Worm (Caenorhabditis elegans) whole organism, midembryonic: ENCODE measurements around the gene fbxb-74.
A peak's percentile ranks its signal among the peaks of the same experiment; 100 is the strongest.

Experiments used
- T22C8.4 ChIP-seq: fragments of 200-800 bp; sonication (Bioruptor generic); IDR thresholded peaks from 2 replicates; pipeline ENCODE4 v1.3.6; 2022; ENCODE audit warnings: missing genetic modification characterization, missing compliant biosample characterization
- cog-1 ChIP-seq: sonication (generic microtip); optimal IDR thresholded peaks from 2 replicates; lab custom pipeline; 2016; ENCODE audit warnings: missing genetic modification characterization, missing compliant biosample characterization
- flt-1 ChIP-seq: fragments of 200-800 bp; sonication (Bioruptor generic); IDR thresholded peaks from 2 replicates; pipeline ENCODE4 v1.3.6; 2022; ENCODE audit warnings: missing genetic modification characterization, missing compliant biosample characterization
- klf-2 ChIP-seq: fragments of 200-800 bp; sonication (Bioruptor generic); conservative IDR thresholded peaks from 2 replicates; pipeline ENCODE4 v1.3.6; 2022; ENCODE audit warnings: missing genetic modification reagents, missing genetic modification characterization, missing compliant biosample characterization
- med-1 ChIP-seq: sonication (generic microtip); optimal IDR thresholded peaks from 2 replicates; lab custom pipeline; 2017; ENCODE audit warnings: missing genetic modification characterization, mild to moderate bottlenecking, missing compliant biosample characterization, antibody characterized with exemption, missing genetic modification reagents; ENCODE audit not compliant: insufficient read depth
- ref-1 ChIP-seq: fragments of 200-800 bp; sonication (Bioruptor generic); conservative IDR thresholded peaks from 2 replicates; pipeline ENCODE4 v1.3.6; 2022; ENCODE audit warnings: missing genetic modification reagents, missing genetic modification characterization, missing compliant biosample characterization
- tab-1 ChIP-seq: fragments of 200-800 bp; sonication (Bioruptor generic); IDR thresholded peaks from 2 replicates; pipeline ENCODE4 v1.3.6; 2022; ENCODE audit warnings: missing genetic modification characterization, missing compliant biosample characterization
- ztf-23 ChIP-seq: fragments of 200-800 bp; sonication (Bioruptor generic); IDR thresholded peaks from 2 replicates; pipeline ENCODE4 v1.3.6; 2022; ENCODE audit warnings: missing genetic modification reagents, missing genetic modification characterization, missing compliant biosample characterization
- ztf-29 ChIP-seq: fragments of 200-800 bp; sonication (Bioruptor generic); IDR thresholded peaks from 2 replicates; pipeline ENCODE4 v1.3.6; 2022; ENCODE audit warnings: missing genetic modification reagents, missing genetic modification characterization, missing compliant biosample characterization

The fbxb-74 gene

DNA sequence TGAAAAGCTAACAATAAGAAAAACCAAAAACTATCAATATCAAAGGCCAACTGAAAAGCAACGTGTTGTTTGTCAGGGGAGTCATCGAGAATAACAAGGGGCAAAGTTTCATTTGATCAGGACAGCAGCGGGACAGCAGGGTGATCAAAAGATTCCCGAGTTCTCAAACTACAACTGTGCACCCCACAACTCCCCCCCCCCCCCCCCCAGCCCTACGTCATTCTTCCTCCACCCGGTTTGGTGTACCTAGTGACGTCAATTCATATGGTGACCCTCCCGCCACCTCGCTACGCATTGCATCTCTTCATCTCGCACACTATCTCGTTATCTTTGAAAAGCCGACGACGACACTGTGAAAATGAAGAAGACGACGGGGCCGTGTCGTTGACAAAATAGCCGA lies 34.7 kb upstream of the fbxb-74 start:
- no peak for TF ChIP-seq T22C8.4 (GFP tag; lab: Robert Waterston, UW)
- no peak for TF ChIP-seq klf-2
- no peak for TF ChIP-seq cog-1 (tag; lab: Kevin White, UChicago)
- TF ChIP-seq flt-1: no peak
- no peak for TF ChIP-seq ztf-29 (GFP tag; lab: Robert Waterston, UW)
- TF ChIP-seq ref-1 (GFP tag; lab: Robert Waterston, UW): no peak
- TF ChIP-seq tab-1 (GFP tag; lab: Robert Waterston, UW): no peak
- no peak for TF ChIP-seq med-1 (GFP tag; lab: Kevin White, UChicago)
- TF ChIP-seq ztf-23 (GFP tag; lab: Robert Waterston, UW): no peak

DNA sequence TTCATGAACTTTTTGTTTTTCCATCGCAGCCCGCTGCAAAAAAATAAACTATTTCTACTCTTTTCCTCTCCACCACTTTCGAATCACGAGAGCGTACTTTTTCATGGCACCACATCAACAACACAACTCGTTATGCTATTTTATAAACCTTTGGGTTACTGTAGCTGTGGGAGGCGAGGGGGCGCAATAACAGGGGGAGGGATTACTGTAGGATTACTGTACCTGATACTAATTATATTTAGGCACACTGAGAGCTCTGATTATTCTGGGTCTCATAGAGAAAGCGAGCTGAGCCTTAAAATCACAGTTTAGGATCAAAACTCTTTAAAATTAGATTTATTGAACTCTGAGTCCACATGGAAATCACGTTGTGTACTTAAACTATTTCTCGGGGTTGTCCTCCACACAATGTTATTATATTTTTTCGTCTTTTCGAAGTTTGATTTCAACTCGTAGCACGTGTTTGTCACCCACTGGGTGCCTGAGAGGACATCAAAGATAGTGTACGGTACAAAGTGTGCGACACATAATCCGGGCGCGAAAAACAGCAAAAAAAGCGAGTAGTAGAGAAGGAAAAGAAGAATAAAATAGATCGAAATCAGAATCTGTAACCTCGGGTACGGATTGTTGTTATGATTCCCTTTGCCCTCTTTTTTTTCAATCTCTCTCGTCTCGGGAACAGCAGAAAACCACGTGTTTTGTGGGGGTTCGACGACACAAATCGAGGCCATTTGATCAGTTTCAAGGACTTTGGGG lies 33.5 kb upstream of the fbxb-74 start:
- TF ChIP-seq T22C8.4 (GFP tag; lab: Robert Waterston, UW) (no peak), tab-1 (GFP tag; lab: Robert Waterston, UW) (no peak), ref-1 (GFP tag; lab: Robert Waterston, UW) (no peak), ztf-23 (GFP tag; lab: Robert Waterston, UW) (no peak), flt-1 (no peak), cog-1 (tag; lab: Kevin White, UChicago) (no peak), med-1 (GFP tag; lab: Kevin White, UChicago) (no peak), klf-2 (no peak), ztf-29 (GFP tag; lab: Robert Waterston, UW) (no peak)

DNA sequence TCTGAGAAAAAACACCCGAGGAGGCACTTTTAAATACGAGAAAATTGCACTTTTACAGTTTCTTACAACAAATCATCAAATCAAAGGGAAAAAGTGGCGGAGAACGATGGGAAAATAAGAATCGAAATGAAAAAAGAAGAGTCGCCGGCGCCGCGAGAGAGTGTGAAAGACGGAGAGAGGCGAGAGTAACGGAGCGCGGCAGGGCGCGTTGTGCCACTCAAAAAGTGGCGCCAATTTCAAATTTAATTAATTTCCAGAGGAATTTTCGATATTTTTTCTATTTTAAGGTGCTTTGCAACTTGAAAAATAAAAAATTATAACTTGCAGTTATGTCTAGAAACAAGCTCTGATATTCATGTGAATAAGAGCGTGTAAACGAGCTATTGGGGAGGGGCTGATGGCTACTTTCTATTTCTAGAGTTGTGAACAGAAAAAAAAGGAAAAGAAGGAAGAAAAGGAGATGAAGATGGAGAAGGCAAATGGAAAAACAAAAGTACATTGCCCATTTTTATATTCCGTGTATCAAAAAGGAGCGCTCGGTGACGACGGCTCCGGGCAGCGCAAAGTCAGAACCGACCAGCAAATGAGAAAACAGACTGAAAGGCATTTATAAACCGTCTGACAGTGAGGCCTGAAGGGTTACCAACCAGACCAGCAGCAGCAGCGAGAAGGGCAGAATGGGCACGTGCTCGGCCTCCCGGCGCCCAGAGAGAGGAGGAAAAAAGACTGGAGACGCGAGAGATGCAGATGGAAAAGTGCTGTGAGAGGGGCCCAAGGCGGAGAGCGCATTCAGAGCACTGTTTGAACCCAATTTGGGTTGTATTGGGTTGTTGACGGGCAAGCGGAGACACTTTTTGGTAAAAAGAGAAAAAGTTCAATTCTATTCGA lies 32.0 kb upstream of the fbxb-74 start:
- TF ChIP-seq ztf-23 (GFP tag; lab: Robert Waterston, UW) (no peak), klf-2 (no peak), med-1 (GFP tag; lab: Kevin White, UChicago) (no peak), T22C8.4 (GFP tag; lab: Robert Waterston, UW) (no peak), ref-1 (GFP tag; lab: Robert Waterston, UW) (no peak), ztf-29 (GFP tag; lab: Robert Waterston, UW) (no peak), tab-1 (GFP tag; lab: Robert Waterston, UW) (no peak), cog-1 (tag; lab: Kevin White, UChicago) (no peak), flt-1 (no peak)

ce11 chrIV:4469770-4470709 lies 30.9 kb upstream of the fbxb-74 start:
- TF ChIP-seq ztf-23 (GFP tag; lab: Robert Waterston, UW) (no peak), klf-2 (no peak), tab-1 (GFP tag; lab: Robert Waterston, UW) (peak; percentile 63; the same call in 1 of the 2 replicates), ztf-29 (GFP tag; lab: Robert Waterston, UW) (no peak), flt-1 (peak; percentile 28; the same call in 1 of the 2 replicates)

DNA sequence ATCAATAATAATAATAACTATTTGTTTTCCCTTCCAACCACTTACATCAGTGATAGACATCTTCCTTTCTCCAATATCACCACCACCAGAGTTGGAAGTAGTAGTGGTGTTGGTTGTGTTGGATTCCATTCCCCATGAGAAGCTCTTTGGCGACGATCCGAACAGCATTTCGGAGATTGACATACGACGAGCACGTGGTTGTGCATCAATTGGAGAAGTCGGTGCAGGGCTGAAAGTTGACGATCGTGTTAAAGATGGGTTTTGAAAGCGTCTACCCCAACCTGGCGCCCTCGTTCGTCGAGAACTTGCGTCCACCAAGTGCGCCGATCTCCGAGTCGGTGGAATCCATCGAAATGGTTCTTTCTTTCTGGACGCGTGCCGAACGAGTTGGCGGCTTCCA lies 30.0 kb upstream of the fbxb-74 start:
- no peak for TF ChIP-seq tab-1 (GFP tag; lab: Robert Waterston, UW)
- TF ChIP-seq ztf-29 (GFP tag; lab: Robert Waterston, UW): no peak
- no peak for TF ChIP-seq klf-2
- no peak for TF ChIP-seq cog-1 (tag; lab: Kevin White, UChicago)
- no peak for TF ChIP-seq med-1 (GFP tag; lab: Kevin White, UChicago)
- no peak for TF ChIP-seq ref-1 (GFP tag; lab: Robert Waterston, UW)
- no peak for TF ChIP-seq flt-1
- no peak for TF ChIP-seq T22C8.4 (GFP tag; lab: Robert Waterston, UW)
- no peak for TF ChIP-seq ztf-23 (GFP tag; lab: Robert Waterston, UW)

ce11 chrIV:4468046-4468727 lies 29.1 kb upstream of the fbxb-74 start:
- TF ChIP-seq ztf-29 (GFP tag; lab: Robert Waterston, UW): 0 out of 2 replicates have a peak, but pooled peaks have one; percentile 17
- TF ChIP-seq ztf-23 (GFP tag; lab: Robert Waterston, UW): no peak

- TF ChIP-seq ztf-29 (GFP tag; lab: Robert Waterston, UW) (no peak), med-1 (GFP tag; lab: Kevin White, UChicago) (no peak), T22C8.4 (GFP tag; lab: Robert Waterston, UW) (no peak), ref-1 (GFP tag; lab: Robert Waterston, UW) (no peak), klf-2 (no peak), flt-1 (no peak), ztf-23 (GFP tag; lab: Robert Waterston, UW) (no peak), cog-1 (tag; lab: Kevin White, UChicago) (no peak), tab-1 (GFP tag; lab: Robert Waterston, UW) (no peak)
Observed at ce11 chrIV:4465184-4465583, 26.1 kb upstream of the fbxb-74 start, which contains the start of gene M01H9.5. TSS of gene M01H9.5 (plus strand) at chrIV:4465484.

DNA sequence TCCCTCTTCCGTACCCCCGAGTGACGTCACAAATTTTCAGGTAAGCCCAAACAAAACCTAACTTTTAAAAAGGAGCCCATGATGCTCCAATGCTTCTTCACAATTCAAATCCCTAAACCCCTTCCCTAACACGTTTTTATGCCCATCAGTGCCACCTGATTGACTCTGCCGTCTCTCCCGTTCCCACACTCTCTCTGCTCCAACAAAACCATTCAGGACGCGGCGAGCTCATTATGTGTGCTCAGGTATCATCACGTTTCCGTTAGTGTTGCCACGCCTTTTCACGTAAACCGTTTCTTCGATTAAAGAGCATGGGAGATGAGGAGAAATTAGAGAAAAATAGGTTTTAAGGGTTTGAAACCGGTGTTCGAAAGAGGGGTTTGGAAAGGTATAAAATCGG lies 24.0 kb upstream of the fbxb-74 start, which contains the start of gene M01H9.2:
TSS of gene M01H9.2 (minus strand) at position 101 of the 400 bp plus-strand sequence.
- no peak for TF ChIP-seq T22C8.4 (GFP tag; lab: Robert Waterston, UW)
- no peak for TF ChIP-seq med-1 (GFP tag; lab: Kevin White, UChicago)
- TF ChIP-seq klf-2: no peak
- TF ChIP-seq tab-1 (GFP tag; lab: Robert Waterston, UW): no peak
- no peak for TF ChIP-seq flt-1
- no peak for TF ChIP-seq cog-1 (tag; lab: Kevin White, UChicago)
- no peak for TF ChIP-seq ref-1 (GFP tag; lab: Robert Waterston, UW)
- no peak for TF ChIP-seq ztf-23 (GFP tag; lab: Robert Waterston, UW)
- TF ChIP-seq ztf-29 (GFP tag; lab: Robert Waterston, UW): no peak
